Worm (Caenorhabditis elegans) whole organism, mixed stage, embryonic: ENCODE data around the gene C36B7.6.

Experiments used
- bed-3 ChIP-seq: fragments of 200-800 bp; sonication (Bioruptor generic); optimal IDR thresholded peaks from 3 replicates; lab custom pipeline; 2018; ENCODE audit warnings: mild to moderate bottlenecking, missing genetic modification characterization, moderate library complexity, missing compliant biosample characterization
- blmp-1 ChIP-seq: fragments of 150-350 bp; optimal IDR thresholded peaks from 2 replicates; lab custom pipeline; 2014; ENCODE audit warnings: missing biosample characterization, missing genetic modification characterization
- ceh-39 ChIP-seq: fragments of 150-350 bp; optimal IDR thresholded peaks from 2 replicates; lab custom pipeline; 2014; ENCODE audit warnings: missing biosample characterization, missing genetic modification characterization
- ceh-43 ChIP-seq: fragments of 200-800 bp; sonication (Bioruptor generic); optimal IDR thresholded peaks from 2 replicates; lab custom pipeline; 2018; ENCODE audit warnings: mild to moderate bottlenecking, missing genetic modification characterization, moderate library complexity, missing compliant biosample characterization
- ces-1 ChIP-seq: fragments of 150-350 bp; optimal IDR thresholded peaks from 2 replicates; lab custom pipeline; 2014; ENCODE audit warnings: missing biosample characterization, missing genetic modification reagents, missing genetic modification characterization
- elt-1 ChIP-seq: sonication (generic microtip); optimal IDR thresholded peaks from 2 replicates; lab custom pipeline; 2017; ENCODE audit warnings: missing genetic modification characterization, mild to moderate bottlenecking, missing compliant biosample characterization, antibody characterized with exemption, moderate library complexity, borderline replicate concordance; ENCODE audit not compliant: insufficient read depth
- elt-3 ChIP-seq: fragments of 150-350 bp; optimal IDR thresholded peaks from 2 replicates; lab custom pipeline; 2014; ENCODE audit warnings: missing biosample characterization, missing genetic modification characterization
- ham-2 ChIP-seq: fragments of 200-800 bp; sonication (Bioruptor generic); optimal IDR thresholded peaks from 2 replicates; lab custom pipeline; 2018; ENCODE audit warnings: mild to moderate bottlenecking, missing genetic modification characterization, missing compliant biosample characterization
- hlh-1 ChIP-seq: fragments of 150-350 bp; optimal IDR thresholded peaks from 2 replicates; lab custom pipeline; 2014; ENCODE audit warnings: missing biosample characterization, missing genetic modification reagents, missing genetic modification characterization
- lin-13 ChIP-seq: fragments of 150-350 bp; optimal IDR thresholded peaks from 2 replicates; lab custom pipeline; 2014; ENCODE audit warnings: missing biosample characterization, missing genetic modification characterization
- lin-32 ChIP-seq: fragments of 200-800 bp; sonication (Bioruptor generic); optimal IDR thresholded peaks from 2 replicates; lab custom pipeline; 2018; ENCODE audit warnings: mild to moderate bottlenecking, missing genetic modification characterization, missing compliant biosample characterization
- lsy-2 ChIP-seq: fragments of 150-350 bp; optimal IDR thresholded peaks from 2 replicates; lab custom pipeline; 2014; ENCODE audit warnings: missing biosample characterization, missing genetic modification characterization
- mab-5 ChIP-seq: fragments of 150-350 bp; optimal IDR thresholded peaks from 2 replicates; lab custom pipeline; 2014; ENCODE audit warnings: missing biosample characterization, missing genetic modification characterization
- mep-1 ChIP-seq: fragments of 150-350 bp; optimal IDR thresholded peaks from 2 replicates; lab custom pipeline; 2017; ENCODE audit warnings: missing biosample characterization, missing genetic modification reagents, missing genetic modification characterization, inconsistent platforms
- mls-2 ChIP-seq: sonication (generic microtip); optimal IDR thresholded peaks from 2 replicates; lab custom pipeline; 2016; ENCODE audit warnings: mild to moderate bottlenecking, missing genetic modification characterization, moderate library complexity, missing compliant biosample characterization
- nhr-2 ChIP-seq: fragments of 150-350 bp; optimal IDR thresholded peaks from 2 replicates; lab custom pipeline; 2014; ENCODE audit warnings: missing biosample characterization, missing genetic modification characterization
- nhr-237 ChIP-seq: fragments of 150-350 bp; optimal IDR thresholded peaks from 2 replicates; lab custom pipeline; 2014; ENCODE audit warnings: missing biosample characterization, missing genetic modification characterization
- nhr-76 ChIP-seq: sonication (generic microtip); optimal IDR thresholded peaks from 2 replicates; lab custom pipeline; 2017; ENCODE audit warnings: missing biosample characterization, missing genetic modification characterization
- pha-4 ChIP-seq: fragments of 150-350 bp; optimal IDR thresholded peaks from 2 replicates; lab custom pipeline; 2018; ENCODE audit warnings: missing biosample characterization, missing genetic modification reagents, missing genetic modification characterization
- sem-2 ChIP-seq: fragments of 200-800 bp; sonication (Bioruptor generic); optimal IDR thresholded peaks from 2 replicates; lab custom pipeline; 2018; ENCODE audit warnings: mild to moderate bottlenecking, missing genetic modification characterization, missing compliant biosample characterization
- snpc-4 ChIP-seq: fragments of 150-350 bp; optimal IDR thresholded peaks from 2 replicates; lab custom pipeline; 2014; ENCODE audit warnings: missing biosample characterization, missing genetic modification characterization
- sptf-1 ChIP-seq: sonication (generic microtip); optimal IDR thresholded peaks from 2 replicates; lab custom pipeline; 2017; ENCODE audit warnings: mild to moderate bottlenecking, missing genetic modification characterization, moderate library complexity, missing compliant biosample characterization
- tbx-8 ChIP-seq: fragments of 200-800 bp; sonication (Bioruptor generic); optimal IDR thresholded peaks from 2 replicates; lab custom pipeline; 2018; ENCODE audit warnings: mild to moderate bottlenecking, missing genetic modification characterization, moderate library complexity, missing compliant biosample characterization
- unc-120 ChIP-seq: sonication (generic microtip); optimal IDR thresholded peaks from 2 replicates; lab custom pipeline; 2017; ENCODE audit warnings: missing genetic modification characterization, missing compliant biosample characterization; ENCODE audit not compliant: poor library complexity, severe bottlenecking
- unc-39 ChIP-seq: fragments of 150-350 bp; optimal IDR thresholded peaks from 2 replicates; lab custom pipeline; 2014; ENCODE audit warnings: missing biosample characterization, missing genetic modification characterization
- unc-62 ChIP-seq: fragments of 150-350 bp; optimal IDR thresholded peaks from 2 replicates; lab custom pipeline; 2014; ENCODE audit warnings: missing biosample characterization, missing genetic modification reagents, missing genetic modification characterization
- zip-8 ChIP-seq: fragments of 150-350 bp; optimal IDR thresholded peaks from 2 replicates; lab custom pipeline; 2014; ENCODE audit warnings: missing biosample characterization, missing genetic modification characterization
- ztf-11 ChIP-seq: fragments of 150-350 bp; optimal IDR thresholded peaks from 2 replicates; lab custom pipeline; 2014; ENCODE audit warnings: missing biosample characterization, missing genetic modification characterization

The C36B7.6 gene

DNA sequence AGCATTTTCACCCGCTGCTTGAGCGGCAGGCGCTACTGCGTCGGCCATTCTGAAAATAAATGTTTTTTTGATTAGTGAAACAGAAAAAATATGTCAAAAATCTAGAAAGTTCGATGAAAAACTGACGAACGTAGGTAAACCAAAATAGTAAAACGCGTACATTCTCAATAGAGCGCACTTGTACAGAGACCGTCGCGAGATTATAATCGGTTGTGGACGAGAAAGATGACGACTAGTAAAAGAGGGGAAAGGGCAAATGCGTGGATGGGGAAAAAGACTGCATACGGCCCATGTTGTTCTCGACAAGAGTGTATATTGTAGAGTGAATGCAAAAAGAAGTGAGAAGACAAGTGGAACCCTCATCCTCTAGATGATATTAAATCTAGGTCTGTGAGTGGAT lies at the start of gene C36B7.6:
Gene C36B7.6 (minus strand): TSS at position 49 of the 400 bp plus-strand sequence.
- TF ChIP-seq tbx-8 (no peak), unc-62 (GFP tag; lab: Kevin White, UChicago) (no peak), nhr-2 (tag; lab: Kevin White, UChicago) (peak; percentile 50), ces-1 (GFP tag; lab: Kevin White, UChicago) (no peak), lin-13 (tag; lab: Kevin White, UChicago) (peak; percentile 41), nhr-237 (tag; lab: Kevin White, UChicago) (no peak), sem-2 (GFP tag; lab: Kevin White, UChicago) (no peak), elt-1 (peak; percentile 20), hlh-1 (tag; lab: Kevin White, UChicago) (peak; percentile 43), snpc-4 (tag; lab: Kevin White, UChicago) (no peak), mep-1 (tag; lab: Kevin White, UChicago) (peak; percentile 58), nhr-76 (tag; lab: Kevin White, UChicago) (no peak), sptf-1 (tag; lab: Kevin White, UChicago) (no peak), ceh-39 (peak; percentile 42)
- TF ChIP-seq, all 35 proteins: peak for 6

DNA sequence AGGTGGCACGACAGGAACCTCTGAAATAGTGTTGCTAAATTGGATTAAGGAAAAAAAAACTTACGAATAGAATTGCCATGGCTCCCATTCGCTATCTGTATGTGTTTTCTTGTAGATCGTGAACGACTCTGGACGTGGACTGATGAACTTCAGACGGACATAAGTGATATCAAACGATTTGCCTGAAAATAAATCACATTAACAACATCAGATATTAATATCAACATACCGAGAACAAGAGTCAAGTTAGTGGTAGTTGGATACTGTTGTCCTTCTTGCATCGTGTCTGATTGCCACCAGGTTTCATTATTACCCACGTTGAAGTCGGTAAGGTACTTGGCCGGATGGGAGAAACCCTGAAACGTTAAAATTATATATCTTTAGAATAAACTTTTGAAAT lies 49.5 kb upstream of the C36B7.6 start:
- TF ChIP-seq unc-62 (GFP tag; lab: Kevin White, UChicago), result no peak

DNA sequence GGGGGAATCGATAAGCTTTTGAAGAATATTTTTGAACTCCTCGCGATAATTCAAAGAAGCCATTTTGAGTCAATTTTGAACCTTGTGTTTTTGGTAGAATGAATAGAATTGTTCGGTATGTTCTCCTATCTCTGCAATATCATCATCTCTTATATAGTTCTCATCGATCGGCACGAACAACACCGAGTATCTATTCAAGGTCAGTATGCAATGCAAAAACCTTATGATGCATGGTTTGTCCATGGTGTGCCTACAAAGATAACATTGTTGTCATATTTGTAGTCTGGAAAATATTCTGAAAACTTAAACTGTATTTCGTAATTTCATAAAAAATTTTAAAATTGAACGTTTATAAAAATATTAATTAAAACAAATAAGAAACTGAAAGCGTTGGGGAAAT lies 43.4 kb upstream of the C36B7.6 start, which contains the start of gene alh-10:
Gene alh-10 (minus strand): TSS at position 127 of the 400 bp plus-strand sequence.
- TF ChIP-seq hlh-1 (tag; lab: Kevin White, UChicago), result no peak
- TF ChIP-seq unc-39 (tag; lab: Kevin White, UChicago), result no peak
- no peak for TF ChIP-seq unc-120 (tag; lab: Kevin White, UChicago)
- no peak for TF ChIP-seq lin-32 (GFP tag; lab: Kevin White, UChicago)
- no peak for TF ChIP-seq unc-62 (GFP tag; lab: Kevin White, UChicago)
- TF ChIP-seq ces-1 (GFP tag; lab: Kevin White, UChicago), result no peak
- TF ChIP-seq mab-5 (tag; lab: Kevin White, UChicago), result no peak
- TF ChIP-seq nhr-76 (tag; lab: Kevin White, UChicago), result no peak
- TF ChIP-seq ceh-43 (GFP tag; lab: Kevin White, UChicago), result no peak
- no peak for TF ChIP-seq ztf-11 (tag; lab: Kevin White, UChicago)
- TF ChIP-seq ceh-39, result no peak
- TF ChIP-seq, all 35 proteins: peak for 0

DNA sequence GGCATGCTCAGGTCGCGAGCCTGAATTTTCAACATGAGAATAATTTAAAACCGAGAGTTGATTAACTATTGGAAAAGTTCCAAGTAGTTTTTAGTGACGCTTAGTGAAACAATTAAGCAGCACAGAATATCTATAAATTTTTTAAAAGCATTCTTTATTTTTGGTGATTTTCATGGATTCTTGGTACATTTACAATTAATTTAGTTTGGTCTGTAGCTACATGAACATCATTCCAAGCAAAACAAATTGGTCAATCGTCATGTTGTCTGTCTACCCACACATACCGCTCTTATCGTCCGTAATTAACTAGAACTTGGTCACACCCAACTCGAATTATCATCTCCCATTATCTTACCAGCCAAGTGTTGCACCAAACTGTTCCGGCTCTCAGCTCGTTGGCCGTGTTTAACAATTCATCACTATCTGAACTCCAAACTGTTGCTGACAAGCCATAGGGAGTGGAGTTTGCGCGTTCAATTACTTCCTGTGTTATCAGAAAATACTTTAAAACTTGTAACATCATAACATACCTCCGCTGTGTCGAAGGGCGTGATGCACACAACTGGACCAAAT lies 40.6 kb upstream of the C36B7.6 start:
- TF ChIP-seq lin-32 (GFP tag; lab: Kevin White, UChicago), result no peak
- TF ChIP-seq blmp-1 (tag; lab: Kevin White, UChicago), result no peak
- no peak for TF ChIP-seq lsy-2 (tag; lab: Kevin White, UChicago)

DNA sequence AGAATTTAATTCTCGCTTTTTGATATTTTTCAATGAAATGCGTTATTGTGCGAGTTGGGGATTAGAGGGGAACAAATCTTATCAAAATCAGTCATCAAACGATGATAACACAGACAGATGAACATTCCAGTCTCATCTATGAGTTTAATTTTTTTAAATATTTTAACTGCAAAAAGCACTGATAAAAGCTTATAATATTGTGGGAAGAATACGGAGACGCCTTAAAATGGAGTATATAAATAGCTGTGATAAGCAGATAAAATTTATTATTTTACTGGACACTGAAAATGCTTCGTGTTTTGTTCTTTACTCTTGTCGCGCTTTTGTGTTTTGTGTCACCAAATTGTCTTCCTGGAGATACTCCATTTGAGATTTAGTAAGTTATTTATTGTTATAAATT lies 39.5 kb upstream of the C36B7.6 start, which contains the start of gene clec-86:
Gene clec-86 (plus strand): TSS at position 262 of the 400 bp plus-strand sequence.
- no peak for TF ChIP-seq mep-1 (tag; lab: Kevin White, UChicago)

DNA sequence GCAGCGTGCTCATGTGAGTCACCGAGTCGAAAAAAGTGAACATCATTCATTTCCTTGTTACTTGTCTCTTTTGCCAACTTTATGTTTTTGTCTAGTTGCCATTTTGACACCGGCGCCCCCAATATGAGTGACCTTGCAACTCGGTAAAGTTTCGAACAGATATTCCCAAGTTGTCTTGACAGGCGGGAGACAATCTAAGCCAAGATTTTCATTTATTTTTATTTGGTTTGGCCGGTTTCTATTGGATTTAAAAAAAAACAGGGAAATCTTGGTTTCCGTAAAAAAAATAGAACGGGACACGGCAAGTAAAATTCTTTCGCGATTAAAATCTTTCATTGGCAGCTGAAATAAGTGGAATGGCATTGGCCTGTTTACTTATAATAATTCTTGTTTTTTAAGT lies 31.1 kb upstream of the C36B7.6 start:
- TF ChIP-seq unc-120 (tag; lab: Kevin White, UChicago) (no peak), snpc-4 (tag; lab: Kevin White, UChicago) (no peak), nhr-76 (tag; lab: Kevin White, UChicago) (no peak), mab-5 (tag; lab: Kevin White, UChicago) (no peak), nhr-237 (tag; lab: Kevin White, UChicago) (no peak), zip-8 (no peak), lin-13 (tag; lab: Kevin White, UChicago) (no peak), unc-39 (tag; lab: Kevin White, UChicago) (no peak), sptf-1 (tag; lab: Kevin White, UChicago) (no peak)

DNA sequence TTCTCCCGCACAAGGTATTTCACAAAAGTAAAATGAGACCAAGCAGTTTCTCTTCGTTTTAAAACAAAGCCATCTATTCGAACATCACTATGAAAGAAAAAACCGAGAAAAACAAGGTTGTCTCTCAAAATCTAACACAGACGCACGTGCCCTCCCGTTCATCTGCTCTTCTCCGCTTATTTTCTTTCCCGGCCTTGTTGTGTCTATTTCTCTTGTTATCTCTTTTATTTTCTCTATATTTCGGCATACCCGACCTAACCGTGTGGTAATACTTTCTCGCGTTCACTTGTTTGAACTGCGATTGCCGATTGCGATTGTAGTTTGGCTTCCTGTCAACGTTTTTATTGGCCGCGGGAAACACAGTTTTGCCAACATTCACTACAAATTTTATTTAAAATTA lies 29.3 kb upstream of the C36B7.6 start:
- TF ChIP-seq zip-8, result no peak
- TF ChIP-seq elt-1, result peak; percentile 1

DNA sequence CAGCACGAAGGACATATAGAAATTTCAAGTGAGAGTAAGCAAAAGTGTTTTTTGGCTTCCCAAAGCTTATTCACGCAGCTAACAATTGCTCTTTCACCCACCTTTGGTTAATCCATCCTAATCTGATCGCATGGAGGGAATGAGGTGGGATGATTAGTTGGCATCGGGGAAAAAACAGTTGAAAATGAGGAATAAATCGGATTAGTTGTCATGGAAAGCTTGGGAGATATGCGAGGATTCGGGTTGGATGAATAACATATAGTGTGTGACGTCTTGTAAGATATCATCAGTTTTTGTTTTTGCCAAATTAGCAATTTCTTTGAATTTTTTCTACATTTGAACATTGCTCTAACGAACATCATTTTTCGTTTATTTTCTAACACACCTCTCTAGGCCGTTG lies 28.5 kb upstream of the C36B7.6 start:
- TF ChIP-seq unc-62 (GFP tag; lab: Kevin White, UChicago) (no peak), mep-1 (tag; lab: Kevin White, UChicago) (no peak), bed-3 (GFP tag; lab: Kevin White, UChicago) (no peak), nhr-76 (tag; lab: Kevin White, UChicago) (no peak), ham-2 (GFP tag; lab: Kevin White, UChicago) (no peak), snpc-4 (tag; lab: Kevin White, UChicago) (no peak), pha-4 (tag; lab: Kevin White, UChicago) (no peak), mab-5 (tag; lab: Kevin White, UChicago) (no peak), sptf-1 (tag; lab: Kevin White, UChicago) (no peak), mls-2 (tag; lab: Kevin White, UChicago) (no peak), ces-1 (GFP tag; lab: Kevin White, UChicago) (no peak), nhr-237 (tag; lab: Kevin White, UChicago) (no peak), ceh-39 (no peak), elt-3 (no peak)
- TF ChIP-seq, all 35 proteins: peak for 0
